Worm (Caenorhabditis elegans) whole organism, L4/young adult: ENCODE data around the gene F21A3.4.
A peak's percentile ranks its signal among the peaks of the same experiment; 100 is the strongest.

Experiments used
- W03F9.2 ChIP-seq: fragments of 150-350 bp; optimal IDR thresholded peaks from 2 replicates; lab custom pipeline; 2014; ENCODE audit warnings: missing biosample characterization, missing genetic modification characterization
- dao-5 ChIP-seq: sonication (generic microtip); optimal IDR thresholded peaks from 2 replicates; lab custom pipeline; 2016; ENCODE audit warnings: missing genotype, missing genetic modification characterization, moderate library complexity, missing compliant biosample characterization
- him-1 ChIP-seq: sonication (generic microtip); optimal IDR thresholded peaks from 2 replicates; lab custom pipeline; 2016; ENCODE audit warnings: missing genotype, missing genetic modification reagents, missing genetic modification characterization, missing compliant biosample characterization

The F21A3.4 gene

DNA sequence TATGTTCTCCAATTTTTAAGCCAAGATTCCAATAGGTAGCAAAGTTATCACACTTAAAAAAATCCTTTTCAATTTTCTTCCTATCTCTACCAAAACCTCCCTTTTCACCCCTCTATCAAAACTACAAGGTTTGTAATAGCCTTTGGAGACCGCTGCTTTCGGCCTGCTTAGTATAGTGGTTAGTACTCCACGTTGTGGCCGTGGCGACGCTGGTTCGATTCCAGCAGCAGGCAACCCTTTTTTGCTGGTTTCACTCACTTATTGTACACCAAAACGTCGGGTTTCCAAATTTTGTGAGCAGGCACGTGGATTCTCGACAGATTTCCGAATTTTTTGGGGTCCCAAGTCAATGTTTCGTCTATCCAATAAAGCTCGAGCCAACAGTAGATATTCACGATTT, 17.4 kb downstream of the F21A3.4 start:
- TF ChIP-seq him-1 (tag; lab: Kevin White, UChicago) (no peak), dao-5 (no peak), W03F9.2 (no peak)

DNA sequence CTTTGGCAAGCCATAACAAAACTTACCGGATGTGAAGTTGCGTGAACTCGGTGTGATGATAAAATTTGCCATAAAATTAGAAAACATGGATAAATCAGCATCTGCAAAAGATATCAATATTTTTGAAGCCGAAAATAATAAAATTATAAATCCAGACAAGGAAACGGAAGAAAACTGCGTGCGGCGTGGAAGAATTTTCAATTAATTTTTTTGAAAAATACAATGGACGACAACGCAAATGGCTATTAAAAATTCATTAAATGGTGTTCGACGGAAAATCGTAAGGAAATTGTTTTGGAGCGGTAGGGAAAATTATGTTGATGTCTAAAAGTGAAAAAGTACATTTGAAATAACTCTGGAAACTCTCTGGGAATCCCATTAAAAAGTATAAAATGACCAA, 22.6 kb downstream of the F21A3.4 start, which contains the start of gene acr-18:
Gene acr-18, minus strand, starts transcription at position 101 of the 400 bp plus-strand sequence.
- TF ChIP-seq dao-5 = no peak
- TF ChIP-seq W03F9.2 = no peak
- TF ChIP-seq him-1 (tag; lab: Kevin White, UChicago) = no peak

DNA sequence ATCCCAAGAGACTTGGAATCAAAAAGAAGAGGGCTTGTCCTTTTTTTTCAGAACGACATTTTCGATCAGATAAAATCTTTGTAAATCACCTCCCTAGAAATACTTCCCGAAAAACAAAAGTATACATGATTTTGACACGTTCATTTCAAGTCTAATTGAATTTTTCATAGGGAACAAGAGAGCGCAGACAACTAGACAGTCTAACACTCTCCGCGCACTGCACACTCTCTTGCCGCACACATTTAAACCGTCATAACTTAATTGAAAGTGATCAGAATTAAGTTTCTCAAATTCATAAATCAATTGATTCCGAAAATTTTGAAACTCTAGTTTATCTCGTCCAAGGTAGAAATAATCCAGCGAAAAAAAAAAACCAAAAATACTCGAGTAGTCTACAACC, 23.3 kb downstream of the F21A3.4 start:
- TF ChIP-seq him-1 (tag; lab: Kevin White, UChicago) (no peak), dao-5 (no peak), W03F9.2 (no peak)

DNA sequence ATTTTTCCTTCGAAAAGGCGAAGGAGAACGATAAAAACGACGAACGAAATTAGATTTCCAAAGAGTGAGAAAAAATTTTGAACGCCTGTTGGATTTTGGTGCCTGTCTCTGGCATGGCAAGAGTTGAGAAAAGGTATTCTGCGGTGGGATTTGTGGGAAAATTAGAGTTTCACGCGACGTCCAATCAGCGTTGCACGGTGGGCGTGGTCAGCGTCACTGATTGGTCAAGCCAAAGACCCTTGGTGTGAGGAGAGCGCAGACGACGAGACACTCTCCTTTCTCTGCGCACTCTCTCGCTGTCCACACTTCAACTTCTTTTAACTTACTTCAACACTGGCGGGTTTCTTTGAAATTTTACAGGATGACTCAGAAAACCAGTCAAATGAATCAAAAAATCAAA, 26.1 kb downstream of the F21A3.4 start:
- TF ChIP-seq W03F9.2 (no peak), him-1 (tag; lab: Kevin White, UChicago) (no peak), dao-5 (no peak)

DNA sequence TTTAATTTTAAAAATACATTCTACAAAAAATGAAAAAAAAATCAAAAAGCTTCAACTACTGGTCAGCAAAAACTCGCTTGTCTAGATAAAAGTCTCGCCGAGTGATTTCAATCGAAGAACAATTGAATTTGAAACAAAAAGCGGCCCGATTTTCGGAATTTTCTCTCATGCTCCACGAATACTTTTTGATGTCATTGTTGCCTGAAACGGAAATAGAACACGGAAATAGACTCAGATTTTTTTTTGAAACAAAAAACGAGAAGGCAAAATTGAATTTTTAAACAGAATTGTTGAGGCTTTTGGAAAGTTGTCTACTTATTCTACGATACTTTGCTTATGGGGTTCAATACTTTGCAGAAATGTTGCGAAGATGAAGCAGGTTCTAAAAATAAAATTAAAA, 27.1 kb downstream of the F21A3.4 start:
- no peak for TF ChIP-seq dao-5
- TF ChIP-seq W03F9.2 = no peak
- TF ChIP-seq him-1 (tag; lab: Kevin White, UChicago) = no peak

DNA sequence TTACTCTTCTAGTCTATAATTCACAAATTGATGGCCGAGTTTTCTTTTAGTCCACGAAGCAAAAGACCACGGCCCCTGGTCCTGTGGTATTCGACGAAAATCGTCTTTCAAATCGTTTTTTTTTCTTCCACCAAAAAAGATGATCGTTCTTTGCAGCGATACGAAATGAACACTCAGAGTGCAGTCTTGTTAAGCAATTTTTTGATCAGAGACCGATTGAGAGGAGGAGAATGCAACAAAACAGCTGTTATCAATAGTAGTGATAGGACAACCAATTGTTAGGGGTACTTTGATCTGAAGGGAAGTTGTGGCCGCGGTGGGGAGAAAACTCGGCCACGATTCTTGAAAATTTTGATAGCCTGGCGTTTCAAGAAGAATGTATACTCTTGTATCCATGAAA, 27.6 kb downstream of the F21A3.4 start:
- no peak for TF ChIP-seq him-1 (tag; lab: Kevin White, UChicago)
- no peak for TF ChIP-seq W03F9.2
- no peak for TF ChIP-seq dao-5

DNA sequence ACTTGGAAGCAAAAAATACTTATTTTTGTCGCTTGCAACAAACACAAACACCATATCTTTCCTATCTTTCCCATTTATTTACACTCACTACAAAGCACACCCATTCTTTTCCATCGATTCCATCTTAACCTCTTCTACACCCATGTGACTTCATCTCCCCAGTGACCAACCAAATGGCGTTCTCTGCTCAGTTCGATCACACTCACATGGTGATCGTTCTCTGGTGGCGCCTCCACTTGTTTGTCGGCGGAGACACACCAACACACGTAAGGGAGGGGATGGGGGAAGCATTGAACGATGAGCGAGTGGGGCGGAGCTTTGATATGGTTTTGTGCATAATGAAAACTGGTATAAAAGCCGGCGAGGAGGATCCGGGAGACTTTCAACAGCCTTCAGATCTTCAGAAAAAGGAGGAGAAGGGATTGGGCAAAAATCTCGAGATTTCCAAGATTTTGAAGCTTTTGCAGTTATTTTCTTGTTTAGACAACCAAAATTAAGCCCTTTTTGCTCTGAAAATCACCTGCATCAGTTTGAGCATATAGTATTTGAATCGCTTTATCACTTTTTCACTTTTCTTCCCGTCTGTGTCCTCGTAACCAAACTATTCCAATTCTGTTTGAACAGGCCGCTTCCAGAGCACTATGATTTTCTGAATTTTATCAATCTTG, 30.2 kb downstream of the F21A3.4 start:
- peak; percentile 22 for TF ChIP-seq him-1 (tag; lab: Kevin White, UChicago)
- TF ChIP-seq dao-5 = no peak
- no peak for TF ChIP-seq W03F9.2

DNA sequence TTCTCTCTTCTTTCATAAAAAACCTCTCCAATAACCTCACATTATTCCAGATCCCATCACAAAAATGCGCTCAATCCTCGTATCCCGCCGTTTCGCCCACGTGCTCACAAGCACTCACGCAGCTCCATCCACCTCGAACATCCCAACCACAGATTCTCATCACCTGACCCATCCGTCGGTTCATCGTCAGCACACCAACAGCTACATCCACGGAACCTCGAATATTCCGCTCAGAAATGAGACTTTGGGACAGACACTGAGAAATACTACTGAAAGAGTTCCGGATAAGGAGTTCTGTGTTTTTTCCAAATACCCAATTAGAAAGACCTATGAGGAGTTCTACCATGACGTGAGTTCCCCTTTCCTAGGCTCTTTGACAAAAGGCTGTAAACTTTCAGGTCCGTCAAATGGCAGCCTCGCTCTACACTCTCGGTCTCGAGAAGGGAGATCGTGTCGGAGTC, 31.0 kb downstream of the F21A3.4 start, which contains the start of gene acs-2:
Gene acs-2, plus strand, starts transcription at position 51 of the 461 bp plus-strand sequence.
- TF ChIP-seq W03F9.2 (no peak), him-1 (tag; lab: Kevin White, UChicago) (no peak), dao-5 (no peak)

DNA sequence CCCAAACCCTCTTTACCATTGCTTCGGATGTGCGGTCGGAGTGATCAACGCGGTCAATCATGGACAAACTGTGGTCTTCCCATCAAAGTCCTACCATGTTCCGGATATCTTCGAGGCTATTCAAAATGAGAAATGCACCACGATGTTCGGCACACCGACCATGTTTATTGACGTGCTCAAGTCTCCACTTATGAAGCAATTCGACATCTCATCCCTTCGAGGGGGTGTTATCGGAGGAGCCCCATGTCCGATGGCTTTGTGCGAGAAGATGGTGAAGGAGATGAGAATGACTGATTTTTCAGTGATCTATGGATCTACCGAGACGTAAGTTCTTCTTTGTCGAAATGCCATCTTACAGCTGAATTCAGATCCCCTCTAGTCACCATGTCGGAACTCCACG, 32.0 kb downstream of the F21A3.4 start:
- TF ChIP-seq dao-5 (no peak), W03F9.2 (no peak), him-1 (tag; lab: Kevin White, UChicago) (no peak)

DNA sequence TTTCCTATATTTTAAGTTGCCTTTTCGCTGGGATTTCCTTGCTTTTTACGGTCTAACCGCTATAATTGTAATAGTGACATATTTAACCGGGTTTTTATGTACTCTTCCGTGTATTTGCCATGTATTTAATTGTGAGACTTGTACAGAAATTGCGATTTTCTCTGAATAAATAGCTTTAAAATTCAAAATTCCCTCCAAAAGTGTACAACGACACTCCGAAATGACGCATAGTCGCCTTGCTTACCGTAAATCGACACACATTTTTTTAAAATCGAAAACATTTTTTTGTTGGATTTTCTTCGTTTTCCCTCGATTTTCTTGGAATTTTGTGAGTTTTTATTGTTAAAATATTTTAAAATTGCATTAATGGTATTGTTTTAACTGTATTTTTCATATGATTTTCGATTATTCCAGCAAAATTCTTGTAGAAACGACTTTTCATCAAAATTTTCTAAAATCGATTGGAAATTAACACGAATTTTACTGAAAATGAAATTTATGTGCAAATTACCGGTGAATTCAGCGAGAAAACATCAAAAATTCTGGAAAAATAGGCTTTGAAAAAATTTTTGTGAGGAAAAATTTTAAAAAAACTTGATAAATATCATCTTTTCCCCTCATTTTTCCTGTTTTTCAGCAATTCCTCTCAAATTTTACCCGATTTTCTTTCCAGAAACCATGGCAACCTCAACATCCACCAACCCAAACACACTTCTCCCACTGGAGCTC, 33.4 kb downstream of the F21A3.4 start, which contains the start of gene lsm-5:
Gene lsm-5, plus strand, starts transcription at position 679 of the 729 bp plus-strand sequence.
- TF ChIP-seq him-1 (tag; lab: Kevin White, UChicago) = no peak
- TF ChIP-seq W03F9.2 = no peak
- no peak for TF ChIP-seq dao-5

DNA sequence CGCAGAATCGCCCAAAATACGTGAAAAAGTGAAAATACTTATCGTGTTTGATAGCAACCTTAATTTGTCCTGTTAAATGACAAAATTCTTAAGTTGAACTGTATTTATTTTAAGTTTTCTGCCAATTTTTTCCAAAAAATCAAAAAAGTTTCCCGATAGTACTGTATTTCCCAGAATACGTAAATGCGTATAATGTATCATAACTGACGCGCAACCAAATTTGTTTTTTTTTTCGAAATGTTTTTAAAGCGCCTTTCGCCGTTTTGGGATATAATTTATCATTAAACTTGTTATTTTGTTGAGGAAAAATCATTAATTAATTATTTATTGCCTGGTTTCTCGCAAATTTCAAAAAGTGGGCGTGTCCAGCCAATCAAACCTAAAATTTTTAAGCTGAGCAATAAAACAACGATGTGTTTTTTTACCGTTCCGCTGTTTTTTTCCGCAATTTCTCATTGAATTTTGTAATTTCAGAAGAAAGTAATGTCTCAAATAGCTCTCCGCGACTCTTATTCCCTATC, 34.6 kb downstream of the F21A3.4 start, which contains the start of gene fbxa-95:
Gene fbxa-95, plus strand, starts transcription at position 471 of the 521 bp plus-strand sequence.
- TF ChIP-seq dao-5 = no peak
- TF ChIP-seq W03F9.2 = no peak
- no peak for TF ChIP-seq him-1 (tag; lab: Kevin White, UChicago)

DNA sequence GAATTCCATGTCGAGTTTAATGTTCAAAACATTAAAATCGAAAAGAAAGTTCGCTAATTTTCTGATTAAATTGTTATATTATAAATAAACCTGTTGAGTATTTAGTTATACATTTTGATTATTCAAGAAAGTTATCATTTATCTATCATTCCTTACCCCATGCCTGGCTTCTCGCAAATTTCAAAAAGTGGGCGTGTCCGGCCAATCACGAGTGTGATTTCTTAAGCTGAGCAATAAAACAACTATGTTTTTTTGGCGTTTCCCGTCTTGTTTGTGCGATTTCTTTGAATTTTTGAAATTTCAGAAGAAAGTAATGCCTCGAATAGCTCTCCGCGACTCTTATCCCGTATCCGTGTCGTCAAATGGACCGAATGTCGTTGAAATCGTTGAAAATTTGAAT, 36.2 kb downstream of the F21A3.4 start, which contains the start of gene fbxa-94:
Gene fbxa-94, plus strand, starts transcription at position 301 of the 400 bp plus-strand sequence.
- no peak for TF ChIP-seq him-1 (tag; lab: Kevin White, UChicago)
- TF ChIP-seq dao-5 = no peak
- TF ChIP-seq W03F9.2 = no peak

DNA sequence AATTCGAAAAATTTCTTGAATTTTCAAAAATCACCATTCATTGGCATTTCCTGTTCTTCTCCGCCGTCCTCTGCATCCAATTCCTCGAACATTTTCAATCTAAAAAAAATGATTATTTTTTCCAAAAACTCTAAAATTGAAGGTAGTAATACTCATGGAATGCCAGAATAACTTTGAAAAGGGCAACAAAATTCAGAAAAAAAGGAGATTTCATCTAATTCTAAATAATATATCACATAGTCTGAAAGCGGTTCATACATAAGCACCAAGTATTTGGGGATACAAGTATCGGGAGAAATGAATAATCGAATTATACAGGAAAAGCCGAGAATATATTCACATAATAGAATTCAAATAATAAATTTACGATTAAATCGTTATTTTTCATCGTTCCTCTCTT, 38.9 kb downstream of the F21A3.4 start, which contains the start of gene mdt-28:
Gene mdt-28, minus strand, starts transcription at position 101 of the 400 bp plus-strand sequence.
- no peak for TF ChIP-seq him-1 (tag; lab: Kevin White, UChicago)
- no peak for TF ChIP-seq dao-5
- no peak for TF ChIP-seq W03F9.2

DNA sequence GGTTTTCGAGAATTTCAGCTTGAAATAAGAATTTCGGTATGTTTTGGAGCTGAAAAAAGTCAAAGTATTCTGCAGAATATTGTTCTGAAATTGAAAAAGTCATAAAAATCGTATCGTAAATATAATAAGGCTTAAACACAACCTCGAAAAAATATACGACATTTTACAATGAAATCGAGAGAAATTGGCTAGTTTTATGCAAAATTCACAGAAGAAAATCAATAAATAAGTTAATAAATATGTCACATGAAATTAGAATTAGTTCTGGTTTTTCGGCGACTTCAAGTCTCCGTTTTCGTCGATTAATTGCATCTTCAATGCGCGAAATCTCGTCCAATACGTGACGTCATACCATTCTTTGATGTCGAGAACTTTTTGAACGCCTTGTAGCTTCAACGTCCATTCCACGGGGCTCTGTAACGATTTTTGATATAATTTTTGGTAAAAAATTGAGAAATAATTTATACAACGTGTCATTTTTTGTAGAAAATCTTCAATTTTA, 41.0 kb downstream of the F21A3.4 start, which contains the start of gene atx-3:
Gene atx-3, minus strand, starts transcription at position 51 of the 502 bp plus-strand sequence.
- TF ChIP-seq W03F9.2 (no peak), dao-5 (no peak), him-1 (tag; lab: Kevin White, UChicago) (no peak)
